Fruit fly (Drosophila melanogaster): ENCODE results near the gene Dhc93AB.

- TF ChIP-seq CG15710 (tag; optimal IDR thresholded peaks at IDR 0.05) (no peak), gl (tag; optimal IDR thresholded peaks at IDR 0.05) (no peak), CG10348 (GFP tag; IDR thresholded peaks at IDR 0.05) (no peak), fd96Ca (GFP tag; IDR thresholded peaks at IDR 0.05) (no peak), CG8301 (tag; optimal IDR thresholded peaks at IDR 0.05) (no peak), EcR (GFP tag; optimal IDR thresholded peaks at IDR 0.05) (no peak), CG9948 (tag; optimal IDR thresholded peaks at IDR 0.05) (no peak)
These were observed 15.2 kb upstream of the Dhc93AB start for dm6 chr3R:21057519-21057918.

All from whole organism, pupa.